Worm (Caenorhabditis elegans) whole organism, L3 larva: ENCODE measurements around the gene inx-10.

ENCODE experiments used
- R02D3.7 ChIP-seq: fragments of 150-350 bp; optimal IDR thresholded peaks from 2 replicates; lab custom pipeline; 2014; ENCODE audit warnings: missing biosample characterization, missing genetic modification characterization
- ZK546.5 ChIP-seq: sonication (generic microtip); optimal IDR thresholded peaks from 2 replicates; lab custom pipeline; 2017; ENCODE audit warnings: missing biosample characterization, missing genetic modification characterization
- aly-2 ChIP-seq: fragments of 150-350 bp; optimal IDR thresholded peaks from 2 replicates; lab custom pipeline; 2014; ENCODE audit warnings: missing biosample characterization, missing genetic modification characterization
- ama-1 ChIP-seq: fragments of 150-350 bp; optimal IDR thresholded peaks from 2 replicates; lab custom pipeline; 2018
- ceh-16 ChIP-seq: sonication (generic microtip); optimal IDR thresholded peaks from 2 replicates; lab custom pipeline; 2017; ENCODE audit warnings: missing biosample characterization, missing genetic modification characterization
- ceh-82 ChIP-seq: fragments of 150-350 bp; optimal IDR thresholded peaks from 2 replicates; lab custom pipeline; 2014; ENCODE audit warnings: missing biosample characterization, missing genetic modification characterization
- ceh-9 ChIP-seq: sonication (generic microtip); optimal IDR thresholded peaks from 2 replicates; lab custom pipeline; 2018; ENCODE audit warnings: missing biosample characterization, missing genetic modification characterization
- egl-27 ChIP-seq: sonication (generic microtip); optimal IDR thresholded peaks from 4 replicates; lab custom pipeline; 2017; ENCODE audit warnings: missing biosample characterization, missing genetic modification reagents, missing genetic modification characterization
- elt-2 ChIP-seq: sonication (generic microtip); optimal IDR thresholded peaks from 2 replicates; lab custom pipeline; 2016; ENCODE audit warnings: missing genetic modification reagents, mild to moderate bottlenecking, missing genetic modification characterization, missing compliant biosample characterization
- elt-3 ChIP-seq, 3 experiments: fragments of 150-350 bp in 1 of 3; sonication (generic microtip) in 2 of 3; optimal IDR thresholded peaks; 2 replicates in 2 of 3; 4 replicates in 1 of 3; lab custom pipeline; 2014 to 2017; ENCODE audit warnings: missing biosample characterization in 3 of 3, missing genetic modification characterization in 3 of 3
- eor-1 ChIP-seq, 2 experiments: fragments of 150-350 bp; optimal IDR thresholded peaks; 2 replicates each; lab custom pipeline; 2014 to 2018; ENCODE audit warnings: missing biosample characterization in 2 of 2, missing genetic modification characterization in 2 of 2
- fkh-10 ChIP-seq: sonication (generic microtip); optimal IDR thresholded peaks from 2 replicates; lab custom pipeline; 2017; ENCODE audit warnings: missing biosample characterization, missing genetic modification reagents, missing genetic modification characterization
- fkh-2 ChIP-seq: fragments of 150-350 bp; optimal IDR thresholded peaks from 2 replicates; lab custom pipeline; 2014; ENCODE audit warnings: missing biosample characterization, missing genetic modification reagents, missing genetic modification characterization
- hmg-11 ChIP-seq: sonication (generic microtip); optimal IDR thresholded peaks from 2 replicates; lab custom pipeline; 2016; ENCODE audit warnings: missing genetic modification characterization, missing compliant biosample characterization
- jun-1 ChIP-seq: fragments of 150-350 bp; optimal IDR thresholded peaks from 2 replicates; lab custom pipeline; 2014; ENCODE audit warnings: missing biosample characterization, missing genetic modification reagents, missing genetic modification characterization
- lin-39 ChIP-seq: fragments of 150-350 bp; optimal IDR thresholded peaks from 2 replicates; lab custom pipeline; 2018; ENCODE audit warnings: missing biosample characterization, missing genetic modification reagents, missing genetic modification characterization
- lsy-12 ChIP-seq: sonication (generic microtip); optimal IDR thresholded peaks from 2 replicates; lab custom pipeline; 2016; ENCODE audit warnings: mild to moderate bottlenecking, missing genetic modification characterization, missing compliant biosample characterization
- nfya-1 ChIP-seq: sonication (generic microtip); optimal IDR thresholded peaks from 2 replicates; lab custom pipeline; 2017; ENCODE audit warnings: missing genetic modification characterization, mild to moderate bottlenecking, missing compliant biosample characterization, antibody characterized with exemption, moderate library complexity; ENCODE audit not compliant: insufficient read depth
- nhr-23 ChIP-seq: fragments of 150-350 bp; optimal IDR thresholded peaks from 2 replicates; lab custom pipeline; 2014; ENCODE audit warnings: missing biosample characterization, missing genetic modification reagents, missing genetic modification characterization
- nhr-237 ChIP-seq: fragments of 150-350 bp; optimal IDR thresholded peaks from 2 replicates; lab custom pipeline; 2014; ENCODE audit warnings: missing biosample characterization, missing genetic modification characterization
- nhr-25 ChIP-seq: sonication (generic microtip); optimal IDR thresholded peaks from 2 replicates; lab custom pipeline; 2017; ENCODE audit warnings: missing biosample characterization, missing genetic modification characterization
- nhr-28 ChIP-seq: fragments of 150-350 bp; optimal IDR thresholded peaks from 2 replicates; lab custom pipeline; 2014; ENCODE audit warnings: missing biosample characterization, missing genetic modification characterization
- nhr-76 ChIP-seq: fragments of 150-350 bp; sonication (generic microtip); optimal IDR thresholded peaks from 5 replicates; lab custom pipeline; 2014; ENCODE audit warnings: missing biosample characterization, missing genetic modification characterization
- nhr-77 ChIP-seq: fragments of 150-350 bp; optimal IDR thresholded peaks from 2 replicates; lab custom pipeline; 2014; ENCODE audit warnings: missing biosample characterization, missing genetic modification characterization
- pha-4 ChIP-seq: fragments of 150-350 bp; optimal IDR thresholded peaks from 2 replicates; lab custom pipeline; 2014; ENCODE audit warnings: missing biosample characterization, missing genetic modification reagents, missing genetic modification characterization
- pqm-1 ChIP-seq: fragments of 150-350 bp; optimal IDR thresholded peaks from 2 replicates; lab custom pipeline; 2017; ENCODE audit warnings: missing biosample characterization, missing genetic modification characterization, inconsistent platforms
- sea-2 ChIP-seq: fragments of 150-350 bp; sonication (generic microtip); optimal IDR thresholded peaks from 4 replicates; lab custom pipeline; 2014; ENCODE audit warnings: missing biosample characterization, missing genetic modification reagents, missing genetic modification characterization
- skn-1 ChIP-seq: fragments of 150-350 bp; optimal IDR thresholded peaks from 2 replicates; lab custom pipeline; 2014; ENCODE audit warnings: missing biosample characterization, missing genetic modification characterization
- tbx-2 ChIP-seq: sonication (generic microtip); optimal IDR thresholded peaks from 2 replicates; lab custom pipeline; 2016; ENCODE audit warnings: mild to moderate bottlenecking, missing genetic modification characterization, missing compliant biosample characterization
- ztf-11 ChIP-seq: fragments of 150-350 bp; optimal IDR thresholded peaks from 2 replicates; lab custom pipeline; 2014; ENCODE audit warnings: missing biosample characterization, missing genetic modification characterization

inx-10 gene

ce11 chrV:9198887-9199286, 8.4 kb downstream of the inx-10 start, which contains the start of gene str-177:
Gene str-177 (minus strand): TSS chrV:9198987.
- no peak for TF ChIP-seq jun-1
- TF ChIP-seq nhr-77 (tag; lab: Kevin White, UChicago) = no peak
- TF ChIP-seq nhr-237 = no peak
- TF ChIP-seq egl-27 (tag; lab: Kevin White, UChicago) = no peak
- no peak for TF ChIP-seq ceh-16
- no peak for TF ChIP-seq skn-1 (tag; lab: Kevin White, UChicago)
- no peak for TF ChIP-seq elt-2
- TF ChIP-seq lin-39 (tag; lab: Kevin White, UChicago) = no peak
- no peak for TF ChIP-seq nhr-23 (tag; lab: Kevin White, UChicago)
- TF ChIP-seq nhr-76 (tag; lab: Kevin White, UChicago) = no peak
- TF ChIP-seq ZK546.5 = no peak
- no peak for TF ChIP-seq fkh-2
- TF ChIP-seq ceh-82 (tag; lab: Kevin White, UChicago) = no peak
- TF ChIP-seq R02D3.7 (tag; lab: Kevin White, UChicago) = no peak
- TF ChIP-seq aly-2 (tag; lab: Kevin White, UChicago) = no peak
- TF ChIP-seq pqm-1 (tag; lab: Kevin White, UChicago) = no peak

DNA sequence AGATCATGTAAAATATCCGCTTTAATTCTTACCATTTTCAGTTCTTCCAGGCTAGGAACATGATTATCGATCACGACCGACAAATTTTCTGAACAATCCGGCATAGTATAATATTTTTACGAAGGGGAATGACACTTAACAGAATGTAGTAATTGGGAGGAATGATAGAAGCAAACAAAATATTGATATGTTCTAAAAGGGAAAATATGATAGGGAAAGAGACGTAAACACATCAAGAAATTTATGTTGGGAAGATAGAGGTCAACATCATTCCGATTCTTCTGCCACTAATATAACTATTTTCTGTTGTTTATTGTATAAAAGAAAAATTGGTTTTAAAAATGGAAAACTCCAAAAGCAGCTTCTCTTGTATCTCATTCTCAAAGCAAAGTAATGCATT, 10.2 kb downstream of the inx-10 start, which contains the start of gene C24B5.4:
C24B5.4 (minus strand) TSS at position 206 of the 400 bp plus-strand sequence.
- TF ChIP-seq elt-2 (peak; percentile 6), eor-1 (tag; optimal IDR thresholded peaks at IDR 0.05; lab: Kevin White, UChicago) (no peak)

ce11 chrV:9194055-9194454, 13.2 kb downstream of the inx-10 start:
- TF ChIP-seq lsy-12 = no peak
- TF ChIP-seq fkh-10 (GFP tag; lab: Kevin White, UChicago) = peak; percentile 17

DNA sequence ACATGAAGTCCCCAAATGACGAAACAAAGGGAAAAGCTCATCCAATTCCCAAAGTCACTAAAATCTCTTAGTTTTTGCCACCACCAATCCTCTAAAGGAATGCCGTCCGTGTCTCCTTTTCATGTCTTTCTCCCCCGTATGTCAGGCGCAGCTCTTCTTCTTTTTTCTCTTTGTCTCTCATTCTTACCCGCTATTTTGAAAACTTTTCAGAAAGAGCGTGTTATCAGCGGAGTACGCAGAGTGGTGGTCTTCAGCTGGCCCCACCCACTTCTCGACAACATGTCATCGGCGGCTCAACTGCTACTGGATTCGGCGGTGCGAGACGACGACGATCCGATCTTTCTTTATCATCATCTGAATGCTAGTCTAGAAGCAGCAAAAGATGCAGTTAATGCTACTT, 15.9 kb downstream of the inx-10 start, which contains the start of gene sphr-1:
sphr-1 (plus strand) TSS at position 205 of the 400 bp plus-strand sequence.
- TF ChIP-seq nfya-1 (tag; lab: Kevin White, UChicago) = peak; percentile 32
- TF ChIP-seq nhr-237 = no peak
- peak; percentile 43 for TF ChIP-seq hmg-11
- TF ChIP-seq ama-1 = no peak
- TF ChIP-seq tbx-2 (tag; lab: Kevin White, UChicago) = no peak
- no peak for TF ChIP-seq ztf-11 (tag; lab: Kevin White, UChicago)
- no peak for TF ChIP-seq pha-4 (tag; lab: Kevin White, UChicago)
- TF ChIP-seq, all 47 proteins: peak for 2

DNA sequence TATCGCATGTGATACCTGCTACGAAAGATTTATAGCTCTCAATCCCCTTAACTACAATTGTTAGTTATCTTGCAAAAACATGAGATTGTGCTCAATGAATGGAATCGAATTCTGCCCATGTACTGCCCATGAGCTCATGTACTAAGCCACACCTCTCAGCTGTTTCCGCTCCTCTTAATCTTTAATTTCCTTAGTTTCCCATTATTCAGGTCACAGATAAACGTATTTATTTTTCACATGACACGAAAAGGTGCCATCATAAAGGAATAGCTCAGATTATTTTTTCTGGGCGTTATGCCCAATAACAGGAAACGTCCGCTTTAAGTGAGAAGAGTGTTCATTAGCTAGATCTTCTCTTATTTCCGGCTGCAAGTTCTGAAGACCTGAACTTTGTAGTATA, 21.2 kb downstream of the inx-10 start:
- no peak for TF ChIP-seq ceh-16
- no peak for TF ChIP-seq elt-3 (tag; optimal IDR thresholded peaks at IDR 0.05; lab: Kevin White, UChicago)
- TF ChIP-seq nhr-25 = no peak
- TF ChIP-seq nfya-1 (tag; lab: Kevin White, UChicago) = no peak
- no peak for TF ChIP-seq tbx-2 (tag; lab: Kevin White, UChicago)
- TF ChIP-seq hmg-11 = no peak
- TF ChIP-seq sea-2 (GFP tag; lab: Kevin White, UChicago) = no peak
- TF ChIP-seq nhr-28 (tag; lab: Kevin White, UChicago) = no peak
- TF ChIP-seq nhr-76 (tag; lab: Kevin White, UChicago) = no peak
- no peak for TF ChIP-seq ceh-9 (tag; lab: Kevin White, UChicago)
- TF ChIP-seq fkh-10 (GFP tag; lab: Kevin White, UChicago) = no peak

ce11 chrV:9183718-9184441, 23.4 kb downstream of the inx-10 start:
- TF ChIP-seq tbx-2 (tag; lab: Kevin White, UChicago) = no peak
- TF ChIP-seq, all 47 proteins: peak for 0
